Fruit fly (Drosophila melanogaster): ENCODE data around the gene P5cr.

- TF ChIP-seq pnt (GFP tag; optimal IDR thresholded peaks at IDR 0.05) (no peak), CG16779 (GFP tag; IDR thresholded peaks at IDR 0.05) (no peak), B-H1 (GFP tag; IDR thresholded peaks at IDR 0.05) (no peak), CG30020 (tag; optimal IDR thresholded peaks at IDR 0.05) (no peak), CG6272 (GFP tag; IDR thresholded peaks at IDR 0.05) (no peak), CG14965 (GFP tag; optimal IDR thresholded peaks at IDR 0.05; ENCODE audit: borderline replicate concordance) (no peak), en (GFP tag; optimal IDR thresholded peaks at IDR 0.05) (no peak), CG42726 (GFP tag; IDR thresholded peaks at IDR 0.05; ENCODE audit: partially characterized antibody) (no peak), unpg (GFP tag; optimal IDR thresholded peaks at IDR 0.05) (no peak), H15 (GFP tag; IDR thresholded peaks at IDR 0.05) (no peak), CG7556 (GFP tag; optimal IDR thresholded peaks at IDR 0.05) (no peak), klu (GFP tag; IDR thresholded peaks at IDR 0.05) (no peak)
These were observed 47.7 kb upstream of the P5cr start, which contains the start of the genes dnk and Smu1 for dm6 chr3R:18980863-18981536.
